Worm (Caenorhabditis elegans): Measurements from ENCODE around the gene Y37E11B.5.
A peak's percentile ranks its signal among the peaks of the same experiment; 100 is the strongest.

Gene Y37E11B.5

ce11 chrIV:3548315-3548714 lies 50.0 kb downstream of the Y37E11B.5 start:
- TF ChIP-seq med-1 (GFP tag; optimal IDR thresholded peaks at IDR 0.05; ENCODE audit: insufficient read depth) (no peak), flt-1 (GFP tag; IDR thresholded peaks at IDR 0.05) (no peak), cog-1 (tag; optimal IDR thresholded peaks at IDR 0.05) (no peak), T22C8.4 (GFP tag; IDR thresholded peaks at IDR 0.05) (no peak), ref-1 (GFP tag; conservative IDR thresholded peaks at IDR 0.05) (no peak), klf-2 (GFP tag; conservative IDR thresholded peaks at IDR 0.05) (no peak), ztf-29 (GFP tag; IDR thresholded peaks at IDR 0.05) (no peak), tab-1 (GFP tag; IDR thresholded peaks at IDR 0.05) (no peak), ztf-23 (GFP tag; IDR thresholded peaks at IDR 0.05) (no peak)

DNA sequence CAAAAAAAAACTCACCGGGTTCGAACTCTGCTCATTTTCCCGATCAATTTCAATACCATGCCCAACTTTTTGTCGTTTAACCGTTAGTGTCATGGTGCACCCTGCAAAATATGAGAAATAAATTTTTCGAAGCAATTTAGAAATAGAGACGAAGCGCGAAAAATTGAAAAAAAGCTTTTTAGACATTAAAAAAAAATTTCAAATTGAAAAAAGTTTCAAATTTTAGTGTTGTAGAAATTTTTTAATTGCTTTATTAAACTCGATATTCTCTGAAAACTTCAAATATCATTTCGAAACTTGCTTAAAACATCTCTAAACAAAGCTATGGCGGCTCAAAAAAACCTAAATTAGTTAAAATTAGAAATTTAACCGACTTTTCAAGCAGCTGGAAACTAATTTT lies 50.9 kb downstream of the Y37E11B.5 start, which contains the start of gene nstp-6:
Gene nstp-6 (minus strand): TSS at position 101 of the 400 bp plus-strand sequence.
- TF ChIP-seq ztf-23 (GFP tag; IDR thresholded peaks at IDR 0.05): no peak
- no peak for TF ChIP-seq tab-1 (GFP tag; IDR thresholded peaks at IDR 0.05)
- no peak for TF ChIP-seq cog-1 (tag; optimal IDR thresholded peaks at IDR 0.05)
- TF ChIP-seq T22C8.4 (GFP tag; IDR thresholded peaks at IDR 0.05): no peak
- no peak for TF ChIP-seq flt-1 (GFP tag; IDR thresholded peaks at IDR 0.05)
- no peak for TF ChIP-seq med-1 (GFP tag; optimal IDR thresholded peaks at IDR 0.05; ENCODE audit: insufficient read depth)
- no peak for TF ChIP-seq klf-2 (GFP tag; conservative IDR thresholded peaks at IDR 0.05)
- no peak for TF ChIP-seq ref-1 (GFP tag; conservative IDR thresholded peaks at IDR 0.05)
- no peak for TF ChIP-seq ztf-29 (GFP tag; IDR thresholded peaks at IDR 0.05)

DNA sequence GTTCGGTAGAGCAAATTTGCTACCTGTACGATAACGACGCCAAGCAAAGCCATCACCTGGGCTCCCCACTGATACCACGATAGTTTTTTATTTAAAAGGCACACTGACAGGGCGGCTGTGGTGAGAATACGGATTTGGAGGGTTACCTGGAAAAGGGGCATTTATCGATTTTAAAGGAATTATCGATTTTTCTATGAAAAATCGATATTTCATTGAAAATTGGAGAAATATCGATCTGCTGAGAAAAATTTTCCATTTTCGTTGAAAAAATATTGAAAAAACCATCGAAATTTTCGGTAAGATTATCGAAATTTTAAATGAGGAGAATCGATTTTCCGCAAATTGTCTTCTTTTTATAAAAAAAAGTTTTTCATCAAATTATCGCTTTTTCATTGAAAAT lies 53.3 kb downstream of the Y37E11B.5 start:
- no peak for TF ChIP-seq klf-2 (GFP tag; conservative IDR thresholded peaks at IDR 0.05)
- 0 out of 2 replicates have a peak, but pooled peaks have one; percentile 58 for TF ChIP-seq T22C8.4 (GFP tag; IDR thresholded peaks at IDR 0.05)
